In genomic region chrIII:7376143-7376802, ce11 we compare ENCODE assay signal across 4 worm cellular contexts.
TF ChIP-seq lines count a peak whose summit lies in the region.

No protein-coding gene starts in this region.

TF ChIP-seq in whole organism, L2 larva, 48 proteins besides CTCF, POLR2A, EP300 and RAD21 (continues in another document):
- TF ChIP-seq nhr-129 (tag; optimal IDR thresholded peaks at IDR 0.05; lab: Kevin White, UChicago) = peak; percentile 92
- peak; percentile 70 for TF ChIP-seq sem-4 (tag; optimal IDR thresholded peaks at IDR 0.05; lab: Kevin White, UChicago)
- no peak for TF ChIP-seq unc-39 (tag; optimal IDR thresholded peaks at IDR 0.05; lab: Kevin White, UChicago)
- TF ChIP-seq F13H6.1 (tag; optimal IDR thresholded peaks at IDR 0.05; lab: Kevin White, UChicago) = peak; percentile 58
- TF ChIP-seq sma-3 (GFP tag; optimal IDR thresholded peaks at IDR 0.05; lab: Kevin White, UChicago) = peak; percentile 95
- peak; percentile 75 for TF ChIP-seq fos-1 (tag; optimal IDR thresholded peaks at IDR 0.05; lab: Kevin White, UChicago)
- no peak for TF ChIP-seq peb-1 (tag; optimal IDR thresholded peaks at IDR 0.05; lab: Kevin White, UChicago)
- TF ChIP-seq lin-13 (GFP tag; optimal IDR thresholded peaks at IDR 0.05; lab: Kevin White, UChicago) = peak; percentile 17
- no peak for TF ChIP-seq nhr-77 (tag; optimal IDR thresholded peaks at IDR 0.05; lab: Kevin White, UChicago)
- TF ChIP-seq ceh-16 (tag; optimal IDR thresholded peaks at IDR 0.05; lab: Kevin White, UChicago) = no peak
- no peak for TF ChIP-seq lin-39 (tag; optimal IDR thresholded peaks at IDR 0.05; lab: Kevin White, UChicago)
- TF ChIP-seq lsy-2 (tag; optimal IDR thresholded peaks at IDR 0.05; lab: Kevin White, UChicago) = peak; percentile 33 to 76
- no peak for TF ChIP-seq ceh-82 (tag; optimal IDR thresholded peaks at IDR 0.05; lab: Kevin White, UChicago)
- no peak for TF ChIP-seq dmd-4 (tag; optimal IDR thresholded peaks at IDR 0.05; lab: Kevin White, UChicago)
- TF ChIP-seq nhr-21 (tag; optimal IDR thresholded peaks at IDR 0.05; lab: Kevin White, UChicago) = peak; percentile 93
- TF ChIP-seq ztf-4 (tag; optimal IDR thresholded peaks at IDR 0.05; lab: Kevin White, UChicago) = peak; percentile 89
- peak; percentile 69 for TF ChIP-seq gmeb-1 (tag; optimal IDR thresholded peaks at IDR 0.05; lab: Kevin White, UChicago)
- peak; percentile 41 for TF ChIP-seq snpc-4 (tag; optimal IDR thresholded peaks at IDR 0.05; lab: Kevin White, UChicago)
- peak; percentile 75 for TF ChIP-seq blmp-1 (tag; optimal IDR thresholded peaks at IDR 0.05; lab: Kevin White, UChicago; ENCODE audit: insufficient read depth)
- no peak for TF ChIP-seq ztf-11 (tag; optimal IDR thresholded peaks at IDR 0.05; lab: Kevin White, UChicago)
- peak; percentile 67 for TF ChIP-seq nhr-6 (tag; optimal IDR thresholded peaks at IDR 0.05; lab: Kevin White, UChicago)
- peak; percentile 16 for TF ChIP-seq skn-1 (tag; optimal IDR thresholded peaks at IDR 0.05; lab: Kevin White, UChicago)
- TF ChIP-seq nhr-25 (tag; optimal IDR thresholded peaks at IDR 0.05; lab: Kevin White, UChicago) = peak; percentile 97

TF ChIP-seq in whole organism, L4 larva, 104 proteins besides CTCF, POLR2A, EP300 and RAD21 (continues in another document):
- TF ChIP-seq unc-62 (GFP tag; optimal IDR thresholded peaks at IDR 0.05 in 1 of 2; lab: Kevin White, UChicago) (peak in 1 of 2 experiments; percentile 98), unc-62 (tag; optimal IDR thresholded peaks at IDR 0.05; lab: Kevin White, UChicago) (no peak), aha-1 (tag; lab: Kevin White, UChicago) (peak; percentile 100), attf-4 (tag; optimal IDR thresholded peaks at IDR 0.05; lab: Kevin White, UChicago) (no peak), lsy-2 (tag; optimal IDR thresholded peaks at IDR 0.05; lab: Kevin White, UChicago) (peak in 1 of 2 experiments; percentile 81), mep-1 (tag; optimal IDR thresholded peaks at IDR 0.05; lab: Kevin White, UChicago) (peak; percentile 79), hif-1 (tag; optimal IDR thresholded peaks at IDR 0.05; lab: Kevin White, UChicago) (peak; percentile 85 to 98), hlh-30 (tag; optimal IDR thresholded peaks at IDR 0.05; lab: Kevin White, UChicago; ENCODE audit: insufficient read depth) (peak; percentile 96), fos-1 (tag; optimal IDR thresholded peaks at IDR 0.05; lab: Kevin White, UChicago) (no peak), zfp-3 (GFP tag; conservative IDR thresholded peaks at IDR 0.05; lab: Robert Waterston, UW) (0 out of 2 replicates have a peak, but pooled peaks have one; percentile 46), gei-8 (GFP tag; optimal IDR thresholded peaks at IDR 0.05; lab: Kevin White, UChicago) (peak; percentile 35), mes-2 (tag; optimal IDR thresholded peaks at IDR 0.05; lab: Kevin White, UChicago; ENCODE audit: poor library complexity, severe bottlenecking) (peak; percentile 46), ceh-62 (tag; optimal IDR thresholded peaks at IDR 0.05; lab: Kevin White, UChicago) (no peak), nhr-77 (tag; optimal IDR thresholded peaks at IDR 0.05; lab: Kevin White, UChicago) (peak; percentile 2), cey-2 (tag; optimal IDR thresholded peaks at IDR 0.05; lab: Kevin White, UChicago; ENCODE audit: borderline replicate concordance, insufficient read depth) (peak; percentile 64), dmd-6 (GFP tag; IDR thresholded peaks at IDR 0.05; lab: Robert Waterston, UW) (peak; percentile 86), egl-43 (GFP tag; IDR thresholded peaks at IDR 0.05; lab: Robert Waterston, UW) (peak; percentile 56; the same call in 1 of the 2 replicates), nhr-11 (tag; optimal IDR thresholded peaks at IDR 0.05; lab: Kevin White, UChicago) (peak; percentile 86), spr-3 (GFP tag; optimal IDR thresholded peaks at IDR 0.05; lab: Kevin White, UChicago) (peak; percentile 46), T20F7.1 (GFP tag; optimal IDR thresholded peaks at IDR 0.05; lab: Kevin White, UChicago) (peak; percentile 65), daf-16 (GFP tag; optimal IDR thresholded peaks at IDR 0.05; lab: Kevin White, UChicago) (no peak), daf-16 (tag; optimal IDR thresholded peaks at IDR 0.05; lab: Kevin White, UChicago) (peak; percentile 68), nhr-237 (tag; optimal IDR thresholded peaks at IDR 0.05; lab: Kevin White, UChicago) (no peak)

TF ChIP-seq in whole organism, late embryonic, 69 proteins besides CTCF, POLR2A, EP300 and RAD21 (continues in another document):
- TF ChIP-seq ceh-34 (tag; optimal IDR thresholded peaks at IDR 0.05; lab: Kevin White, UChicago) (no peak), sdc-2 (tag; optimal IDR thresholded peaks at IDR 0.05; lab: Kevin White, UChicago) (no peak), pax-1 (tag; optimal IDR thresholded peaks at IDR 0.05; lab: Kevin White, UChicago) (peak; percentile 36), npax-4 (tag; optimal IDR thresholded peaks at IDR 0.05; lab: Kevin White, UChicago) (no peak), ceh-2 (tag; optimal IDR thresholded peaks at IDR 0.05; lab: Kevin White, UChicago) (no peak), ceh-31 (tag; optimal IDR thresholded peaks at IDR 0.05; lab: Kevin White, UChicago) (peak; percentile 34), pros-1 (tag; optimal IDR thresholded peaks at IDR 0.05; lab: Kevin White, UChicago) (no peak), ztf-16 (tag; optimal IDR thresholded peaks at IDR 0.05; lab: Kevin White, UChicago) (no peak), nfya-1 (tag; optimal IDR thresholded peaks at IDR 0.05; lab: Kevin White, UChicago) (peak; percentile 21), hlh-13 (GFP tag; optimal IDR thresholded peaks at IDR 0.05; lab: Kevin White, UChicago) (no peak), ama-1 (optimal IDR thresholded peaks at IDR 0.05; lab: Kevin White, UChicago) (no peak), ets-4 (tag; optimal IDR thresholded peaks at IDR 0.05; lab: Kevin White, UChicago) (no peak), unc-55 (GFP tag; optimal IDR thresholded peaks at IDR 0.05; lab: Kevin White, UChicago) (peak; percentile 12), ceh-48 (tag; optimal IDR thresholded peaks at IDR 0.05; lab: Kevin White, UChicago) (no peak), hlh-6 (tag; optimal IDR thresholded peaks at IDR 0.05; lab: Kevin White, UChicago) (no peak), ceh-14 (tag; optimal IDR thresholded peaks at IDR 0.05; lab: Kevin White, UChicago) (no peak), pqm-1 (tag; optimal IDR thresholded peaks at IDR 0.05; lab: Kevin White, UChicago) (no peak), syd-9 (tag; optimal IDR thresholded peaks at IDR 0.05; lab: Kevin White, UChicago) (no peak), zip-5 (tag; optimal IDR thresholded peaks at IDR 0.05; lab: Kevin White, UChicago) (no peak), fax-1 (tag; optimal IDR thresholded peaks at IDR 0.05; lab: Kevin White, UChicago) (no peak), unc-86 (tag; optimal IDR thresholded peaks at IDR 0.05; lab: Kevin White, UChicago) (no peak), K02D7.2 (tag; optimal IDR thresholded peaks at IDR 0.05; lab: Kevin White, UChicago) (no peak), gmeb-2 (tag; optimal IDR thresholded peaks at IDR 0.05; lab: Kevin White, UChicago) (no peak), F13H6.1 (tag; optimal IDR thresholded peaks at IDR 0.05; lab: Kevin White, UChicago) (no peak), tbx-2 (tag; optimal IDR thresholded peaks at IDR 0.05; lab: Kevin White, UChicago) (peak; percentile 41), sox-4 (tag; optimal IDR thresholded peaks at IDR 0.05; lab: Kevin White, UChicago) (no peak), pha-2 (tag; optimal IDR thresholded peaks at IDR 0.05; lab: Kevin White, UChicago) (no peak), ttx-3 (tag; optimal IDR thresholded peaks at IDR 0.05; lab: Kevin White, UChicago) (no peak)

TF ChIP-seq in whole organism, mixed stage, embryonic, 35 proteins besides CTCF, POLR2A, EP300 and RAD21 (continues in another document):
- TF ChIP-seq nhr-237 (tag; optimal IDR thresholded peaks at IDR 0.05; lab: Kevin White, UChicago) = peak; percentile 56
- TF ChIP-seq ztf-11 (tag; optimal IDR thresholded peaks at IDR 0.05; lab: Kevin White, UChicago) = no peak
- TF ChIP-seq mls-2 (tag; optimal IDR thresholded peaks at IDR 0.05; lab: Kevin White, UChicago) = peak; percentile 22
- TF ChIP-seq snpc-4 (tag; optimal IDR thresholded peaks at IDR 0.05; lab: Kevin White, UChicago) = no peak
- peak; percentile 47 for TF ChIP-seq elt-3 (tag; optimal IDR thresholded peaks at IDR 0.05; lab: Kevin White, UChicago)
- TF ChIP-seq lsy-2 (tag; optimal IDR thresholded peaks at IDR 0.05; lab: Kevin White, UChicago) = no peak
- TF ChIP-seq nhr-12 (tag; optimal IDR thresholded peaks at IDR 0.05; lab: Kevin White, UChicago) = no peak
- TF ChIP-seq nhr-76 (tag; optimal IDR thresholded peaks at IDR 0.05; lab: Kevin White, UChicago) = no peak
- peak; percentile 51 for TF ChIP-seq unc-62 (GFP tag; optimal IDR thresholded peaks at IDR 0.05; lab: Kevin White, UChicago)
- peak; percentile 12 for TF ChIP-seq sptf-1 (tag; optimal IDR thresholded peaks at IDR 0.05; lab: Kevin White, UChicago)
- TF ChIP-seq lin-32 (GFP tag; optimal IDR thresholded peaks at IDR 0.05; lab: Kevin White, UChicago) = no peak
- no peak for TF ChIP-seq blmp-1 (tag; optimal IDR thresholded peaks at IDR 0.05; lab: Kevin White, UChicago)
- TF ChIP-seq zip-8 (tag; optimal IDR thresholded peaks at IDR 0.05; lab: Kevin White, UChicago) = peak; percentile 78
- TF ChIP-seq lin-13 (tag; optimal IDR thresholded peaks at IDR 0.05; lab: Kevin White, UChicago) = peak; percentile 15
- peak; percentile 38 for TF ChIP-seq drap-1 (GFP tag; optimal IDR thresholded peaks at IDR 0.05; lab: Kevin White, UChicago)
- peak; percentile 19 for TF ChIP-seq hlh-1 (tag; optimal IDR thresholded peaks at IDR 0.05; lab: Kevin White, UChicago)
- TF ChIP-seq nhr-28 (tag; optimal IDR thresholded peaks at IDR 0.05; lab: Kevin White, UChicago) = no peak
- peak; percentile 66 for TF ChIP-seq pha-4 (tag; optimal IDR thresholded peaks at IDR 0.05; lab: Kevin White, UChicago)
- TF ChIP-seq mab-5 (tag; optimal IDR thresholded peaks at IDR 0.05; lab: Kevin White, UChicago) = no peak
- TF ChIP-seq ceh-83 (GFP tag; optimal IDR thresholded peaks at IDR 0.05; lab: Kevin White, UChicago) = no peak
- TF ChIP-seq cnd-1 (tag; optimal IDR thresholded peaks at IDR 0.05; lab: Kevin White, UChicago) = no peak
- TF ChIP-seq ham-2 (GFP tag; optimal IDR thresholded peaks at IDR 0.05; lab: Kevin White, UChicago) = no peak
- TF ChIP-seq elt-1 (tag; optimal IDR thresholded peaks at IDR 0.05; lab: Kevin White, UChicago; ENCODE audit: borderline replicate concordance, insufficient read depth) = no peak
- no peak for TF ChIP-seq unc-120 (tag; optimal IDR thresholded peaks at IDR 0.05; lab: Kevin White, UChicago; ENCODE audit: poor library complexity, severe bottlenecking)
- TF ChIP-seq ces-1 (GFP tag; optimal IDR thresholded peaks at IDR 0.05; lab: Kevin White, UChicago) = no peak
- no peak for TF ChIP-seq M03D4.4 (tag; optimal IDR thresholded peaks at IDR 0.05; lab: Kevin White, UChicago)
- TF ChIP-seq ceh-39 (tag; optimal IDR thresholded peaks at IDR 0.05; lab: Kevin White, UChicago) = no peak
- no peak for TF ChIP-seq flh-1 (GFP tag; optimal IDR thresholded peaks at IDR 0.05; lab: Kevin White, UChicago)
- TF ChIP-seq sem-2 (GFP tag; optimal IDR thresholded peaks at IDR 0.05; lab: Kevin White, UChicago) = no peak
- TF ChIP-seq tbx-8 (GFP tag; optimal IDR thresholded peaks at IDR 0.05; lab: Kevin White, UChicago) = no peak
